Worm (Caenorhabditis elegans): ENCODE measurements around the gene ugt-50.

ugt-50 gene

DNA sequence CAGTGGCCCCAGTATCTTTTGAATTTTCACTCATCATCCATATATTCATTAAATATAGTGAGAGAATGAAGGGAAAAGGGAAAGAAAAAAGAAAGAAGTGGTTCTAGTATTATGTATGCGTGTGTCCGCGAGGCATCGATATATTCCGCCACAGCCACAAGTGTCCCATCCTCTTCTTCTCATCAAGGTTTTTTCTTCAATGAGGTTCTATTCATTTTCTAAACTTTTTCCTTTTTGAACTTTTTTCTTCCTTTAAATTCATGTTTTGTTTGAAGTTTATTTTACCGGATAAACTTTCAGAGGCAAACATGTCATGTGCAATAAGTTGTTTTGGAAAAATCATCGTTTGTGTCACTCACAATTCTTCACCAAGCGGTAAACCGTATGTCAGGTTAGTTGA, 21.0 kb downstream of the ugt-50 start, which contains the start of gene rgs-2:
Gene rgs-2 (plus strand): TSS at position 301 of the 400 bp plus-strand sequence.
- TF ChIP-seq xnd-1 (tag; optimal IDR thresholded peaks at IDR 0.05) (no peak), F57C9.4 (tag; optimal IDR thresholded peaks at IDR 0.05) (no peak), ama-1 (optimal IDR thresholded peaks at IDR 0.05) (no peak), ama-1 (GFP tag; optimal IDR thresholded peaks at IDR 0.05) (no peak), ceh-79 (tag; optimal IDR thresholded peaks at IDR 0.05) (no peak), F55B11.4 (tag; optimal IDR thresholded peaks at IDR 0.05; ENCODE audit: borderline replicate concordance, insufficient read depth) (no peak), D2030.7 (GFP tag; IDR thresholded peaks at IDR 0.05) (no peak), B0019.2 (GFP tag; conservative IDR thresholded peaks at IDR 0.05) (no peak), hmg-1.2 (GFP tag; IDR thresholded peaks at IDR 0.05) (no peak), T07F8.4 (tag; optimal IDR thresholded peaks at IDR 0.05) (no peak), egl-44 (GFP tag; IDR thresholded peaks at IDR 0.05) (no peak), aptf-3 (GFP tag; IDR thresholded peaks at IDR 0.05) (no peak), snpc-1.1 (tag; optimal IDR thresholded peaks at IDR 0.05; ENCODE audit: insufficient read depth) (no peak), ZK185.1 (tag; optimal IDR thresholded peaks at IDR 0.05; ENCODE audit: poor library complexity, severe bottlenecking) (no peak), chd-7 (tag; optimal IDR thresholded peaks at IDR 0.05) (no peak), rcor-1 (GFP tag; IDR thresholded peaks at IDR 0.05) (no peak), rec-8 (tag; optimal IDR thresholded peaks at IDR 0.05) (no peak), dpl-1 (GFP tag; optimal IDR thresholded peaks at IDR 0.05) (no peak), tbp1 (GFP tag; optimal IDR thresholded peaks at IDR 0.05) (no peak), nhr-90 (tag; optimal IDR thresholded peaks at IDR 0.05) (no peak), pha-4 (tag; optimal IDR thresholded peaks at IDR 0.05) (no peak)

DNA sequence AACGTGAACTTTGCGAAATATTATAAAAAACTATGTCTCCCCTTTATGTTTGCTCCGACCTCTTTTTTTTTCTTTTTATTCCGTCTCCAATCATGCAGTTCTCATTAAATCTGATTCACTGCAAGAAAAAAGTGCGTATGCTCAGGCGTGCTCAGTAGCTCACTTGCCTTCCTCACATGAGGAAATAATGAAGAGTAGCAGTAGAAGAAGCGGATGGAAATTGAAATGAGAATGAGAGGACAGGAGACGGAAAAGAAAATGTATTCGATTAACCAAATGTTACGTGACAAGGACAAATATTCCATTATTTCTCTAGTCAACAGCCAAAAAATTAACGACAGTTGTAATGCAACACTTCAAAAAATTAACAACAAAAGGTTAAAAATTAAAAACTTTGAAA, 21.6 kb downstream of the ugt-50 start:
- TF ChIP-seq ztf-6 (GFP tag; IDR thresholded peaks at IDR 0.05) (no peak), die-1 (tag; optimal IDR thresholded peaks at IDR 0.05) (no peak), lin-26 (GFP tag; IDR thresholded peaks at IDR 0.05) (no peak), akir-1 (GFP tag; optimal IDR thresholded peaks at IDR 0.05) (no peak), zim-3 (tag; optimal IDR thresholded peaks at IDR 0.05) (no peak), egl-18 (GFP tag; IDR thresholded peaks at IDR 0.05) (no peak), snpc-1.3 (tag; optimal IDR thresholded peaks at IDR 0.05; ENCODE audit: insufficient read depth) (no peak), tbp1 (GFP tag; optimal IDR thresholded peaks at IDR 0.05) (no peak), sptf-2 (GFP tag; optimal IDR thresholded peaks at IDR 0.05) (no peak), F55B11.4 (tag; optimal IDR thresholded peaks at IDR 0.05; ENCODE audit: borderline replicate concordance, insufficient read depth) (no peak), C17E4.6 (GFP tag; IDR thresholded peaks at IDR 0.05) (no peak), madf-10 (tag; optimal IDR thresholded peaks at IDR 0.05) (no peak), rec-8 (tag; optimal IDR thresholded peaks at IDR 0.05) (no peak)

DNA sequence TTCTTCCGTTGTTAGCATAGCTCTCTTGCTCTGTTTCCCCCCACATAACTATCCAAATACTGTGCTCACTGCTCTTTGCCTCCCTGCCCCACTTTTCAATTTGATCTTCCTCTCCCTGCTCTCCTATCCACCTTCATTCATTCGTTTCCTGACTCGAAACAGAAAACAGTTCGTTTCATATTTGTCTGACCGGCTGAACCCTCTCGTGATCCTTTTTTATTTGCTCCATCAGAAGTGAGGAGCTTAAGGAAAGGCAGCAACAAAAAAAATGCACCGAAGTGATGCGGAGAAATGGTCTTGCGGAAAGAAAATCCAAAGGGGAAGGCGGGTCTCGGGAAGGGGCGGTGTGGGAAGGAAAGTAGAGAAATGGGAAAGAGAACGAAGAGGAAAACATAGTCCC, 30.1 kb downstream of the ugt-50 start:
- TF ChIP-seq F39B2.1 (GFP tag; IDR thresholded peaks at IDR 0.05): no peak
- TF ChIP-seq zim-3 (tag; optimal IDR thresholded peaks at IDR 0.05): no peak
- TF ChIP-seq lsy-27 (tag; optimal IDR thresholded peaks at IDR 0.05; ENCODE audit: borderline replicate concordance, insufficient read depth): no peak
- no peak for TF ChIP-seq lag-1 (GFP tag; IDR thresholded peaks at IDR 0.05)
- TF ChIP-seq T07F8.4 (tag; optimal IDR thresholded peaks at IDR 0.05): no peak
- TF ChIP-seq ama-1 (optimal IDR thresholded peaks at IDR 0.05): no peak
- TF ChIP-seq ama-1 (GFP tag; optimal IDR thresholded peaks at IDR 0.05): no peak
- no peak for TF ChIP-seq B0035.1 (tag; optimal IDR thresholded peaks at IDR 0.05)
- no peak for TF ChIP-seq madf-3 (GFP tag; IDR thresholded peaks at IDR 0.05)
- no peak for TF ChIP-seq nhr-120 (GFP tag; IDR thresholded peaks at IDR 0.05)
- no peak for TF ChIP-seq tbx-9 (tag; optimal IDR thresholded peaks at IDR 0.05; ENCODE audit: borderline replicate concordance)
- no peak for TF ChIP-seq dox-1 (GFP tag; IDR thresholded peaks at IDR 0.05)
- TF ChIP-seq aptf-2 (GFP tag; conservative IDR thresholded peaks at IDR 0.05): no peak
- no peak for TF ChIP-seq F23B12.7 (tag; optimal IDR thresholded peaks at IDR 0.05; ENCODE audit: insufficient read depth)
- TF ChIP-seq snpc-1.1 (tag; optimal IDR thresholded peaks at IDR 0.05; ENCODE audit: insufficient read depth): no peak
- no peak for TF ChIP-seq lin-54 (GFP tag; optimal IDR thresholded peaks at IDR 0.05)
- TF ChIP-seq F37B4.10 (GFP tag; IDR thresholded peaks at IDR 0.05): no peak
- TF ChIP-seq let-607 (tag; optimal IDR thresholded peaks at IDR 0.05): no peak
- TF ChIP-seq egl-44 (GFP tag; IDR thresholded peaks at IDR 0.05): no peak
- no peak for TF ChIP-seq hmg-1.2 (GFP tag; IDR thresholded peaks at IDR 0.05)

Measured in whole organism, young adult.